Worm (Caenorhabditis elegans): ENCODE data around the gene R06B9.5.

- TF ChIP-seq dao-5 (tag; optimal IDR thresholded peaks at IDR 0.05) (no peak), him-1 (tag; optimal IDR thresholded peaks at IDR 0.05) (no peak), W03F9.2 (tag; optimal IDR thresholded peaks at IDR 0.05) (no peak)
Observed at ce11 chrII:13723754-13724153, 12.4 kb upstream of the R06B9.5 start.

Measured in whole organism, L4/young adult.